In genomic region chr2L:16718446-16719173, dm6 we compare ENCODE assay signal across 1 fruit fly cellular context.
TF ChIP-seq lines count a peak whose summit lies in the region.

No protein-coding gene starts in this region.

TF ChIP-seq in whole organism, embryonic, 481 proteins besides CTCF, POLR2A, EP300 and RAD21 (continued from another document):
- no peak for TF ChIP-seq BtbVII (GFP tag; optimal IDR thresholded peaks at IDR 0.05; lab: Kevin White, UChicago)
- TF ChIP-seq CG1602 (GFP tag; optimal IDR thresholded peaks at IDR 0.05; lab: Kevin White, UChicago): no peak
- TF ChIP-seq pum (GFP tag; optimal IDR thresholded peaks at IDR 0.05; lab: Kevin White, UChicago): no peak
- TF ChIP-seq crol (GFP tag; IDR thresholded peaks at IDR 0.05; lab: Robert Waterston, UW): peak; percentile 71
- TF ChIP-seq CG32772 (GFP tag; IDR thresholded peaks at IDR 0.05; lab: Robert Waterston, UW): 0 out of 2 replicates have a peak, but pooled peaks have one; percentile 13
- no peak for TF ChIP-seq Pdp1 (GFP tag; optimal IDR thresholded peaks at IDR 0.05; lab: Kevin White, UChicago)
- TF ChIP-seq CG17802 (tag; optimal IDR thresholded peaks at IDR 0.05; lab: Kevin White, UChicago): no peak
- TF ChIP-seq CG12942 (GFP tag; optimal IDR thresholded peaks at IDR 0.05; lab: Kevin White, UChicago): no peak
- no peak for TF ChIP-seq CG3847 (GFP tag; IDR thresholded peaks at IDR 0.05; lab: Robert Waterston, UW)
- TF ChIP-seq zfh1 (GFP tag; IDR thresholded peaks at IDR 0.05; lab: Robert Waterston, UW): no peak
- no peak for TF ChIP-seq CG10543 (GFP tag; optimal IDR thresholded peaks at IDR 0.05; lab: Kevin White, UChicago)
- TF ChIP-seq fd3F (GFP tag; optimal IDR thresholded peaks at IDR 0.05; lab: Kevin White, UChicago): no peak
- TF ChIP-seq CG2199 (GFP tag; IDR thresholded peaks at IDR 0.05; lab: Robert Waterston, UW): 0 out of 3 replicates have a peak, but pooled peaks have one; percentile 13
- no peak for TF ChIP-seq NC2α (GFP tag; optimal IDR thresholded peaks at IDR 0.05; lab: Kevin White, UChicago)
- no peak for TF ChIP-seq tll (GFP tag; optimal IDR thresholded peaks at IDR 0.05; lab: Kevin White, UChicago)
- TF ChIP-seq CG4404 (GFP tag; IDR thresholded peaks at IDR 0.05; lab: Robert Waterston, UW): no peak
- TF ChIP-seq lbe (GFP tag; optimal IDR thresholded peaks at IDR 0.05; lab: Kevin White, UChicago): no peak
- TF ChIP-seq sima (GFP tag; optimal IDR thresholded peaks at IDR 0.05; lab: Kevin White, UChicago): no peak
- no peak for TF ChIP-seq Bdp1 (GFP tag; optimal IDR thresholded peaks at IDR 0.05; lab: Kevin White, UChicago)
- TF ChIP-seq Ets65A (GFP tag; lab: Kevin White, UChicago): peak; percentile 54
- no peak for TF ChIP-seq CG15479 (GFP tag; optimal IDR thresholded peaks at IDR 0.05; lab: Kevin White, UChicago)
- peak; percentile 55; the same call in 1 of the 3 replicates for TF ChIP-seq otp (GFP tag; IDR thresholded peaks at IDR 0.05; lab: Robert Waterston, UW)
- TF ChIP-seq MESR4 (GFP tag; optimal IDR thresholded peaks at IDR 0.05; lab: Kevin White, UChicago): no peak
- TF ChIP-seq nmo (GFP tag; optimal IDR thresholded peaks at IDR 0.05; lab: Kevin White, UChicago): no peak
- TF ChIP-seq Stat92E (GFP tag; optimal IDR thresholded peaks at IDR 0.05; lab: Kevin White, UChicago): no peak
- peak; percentile 37 for TF ChIP-seq nerfin-1 (tag; optimal IDR thresholded peaks at IDR 0.05; lab: Kevin White, UChicago)
- TF ChIP-seq onecut (GFP tag; IDR thresholded peaks at IDR 0.05; lab: Robert Waterston, UW): no peak
- no peak for TF ChIP-seq CG16863 (GFP tag; optimal IDR thresholded peaks at IDR 0.05; lab: Kevin White, UChicago)
- no peak for TF ChIP-seq gce (GFP tag; IDR thresholded peaks at IDR 0.05; lab: Robert Waterston, UW)
- TF ChIP-seq kay (GFP tag; optimal IDR thresholded peaks at IDR 0.05; lab: Kevin White, UChicago): no peak
- no peak for TF ChIP-seq Oli (tag; optimal IDR thresholded peaks at IDR 0.05; lab: Kevin White, UChicago)
- TF ChIP-seq zf30C (GFP tag; optimal IDR thresholded peaks at IDR 0.05; lab: Kevin White, UChicago): no peak
- peak; percentile 31; the same call in 1 of the 2 replicates for TF ChIP-seq Xrp1 (GFP tag; IDR thresholded peaks at IDR 0.05; lab: Robert Waterston, UW)
